Fruit fly (Drosophila melanogaster) Kc167 (cell line): Measurements from ENCODE around the gene aay.

Experiments
- Myc ChIP-seq: fragments of >200 bp; optimal IDR thresholded peaks from 2 replicates; lab custom pipeline; 2017; ENCODE audit warnings: missing external identifiers
- Sin3A ChIP-seq: fragments of >200 bp; optimal IDR thresholded peaks from 2 replicates; lab custom pipeline; 2018; ENCODE audit warnings: missing external identifiers
- h ChIP-seq: fragments of >200 bp; optimal IDR thresholded peaks from 3 replicates; lab custom pipeline; 2018; ENCODE audit warnings: missing external identifiers
- insv ChIP-seq: fragments of >200 bp; optimal IDR thresholded peaks from 3 replicates; lab custom pipeline; 2018; ENCODE audit warnings: missing external identifiers
- psq ChIP-seq: fragments of >200 bp; optimal IDR thresholded peaks from 2 replicates; lab custom pipeline; 2017; ENCODE audit warnings: missing external identifiers
- ttk ChIP-seq: sonication (Bioruptor generic); optimal IDR thresholded peaks from 2 replicates; lab custom pipeline; 2017; ENCODE audit warnings: missing external identifiers

aay gene

DNA sequence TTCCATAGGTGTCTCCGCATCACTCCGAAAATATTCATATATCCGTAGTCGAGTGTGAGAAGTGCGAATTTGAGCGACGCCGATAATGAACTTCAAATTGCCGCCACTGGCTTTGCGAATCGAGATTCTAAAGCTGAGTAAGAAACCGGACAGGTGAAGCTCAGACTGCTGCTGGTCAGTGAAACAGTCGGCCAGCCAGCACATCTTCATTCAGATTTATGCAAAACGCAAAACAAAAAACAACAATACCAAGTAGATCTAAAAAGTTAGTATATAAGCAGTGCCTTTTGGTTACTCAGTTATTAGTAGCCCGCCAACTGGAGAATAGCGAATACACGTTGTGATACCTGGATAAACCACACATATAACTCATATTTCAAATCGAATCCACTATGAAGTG is 18.6 kb upstream of the aay start, which contains the start of gene Cpr67B:
TSS of gene Cpr67B (plus strand) at position 301 of the 400 bp plus-strand sequence.
- TF ChIP-seq insv (lab: Kevin White, UChicago) (no peak), Sin3A (lab: Kevin White, UChicago) (no peak), Myc (lab: Kevin White, UChicago) (no peak)

DNA sequence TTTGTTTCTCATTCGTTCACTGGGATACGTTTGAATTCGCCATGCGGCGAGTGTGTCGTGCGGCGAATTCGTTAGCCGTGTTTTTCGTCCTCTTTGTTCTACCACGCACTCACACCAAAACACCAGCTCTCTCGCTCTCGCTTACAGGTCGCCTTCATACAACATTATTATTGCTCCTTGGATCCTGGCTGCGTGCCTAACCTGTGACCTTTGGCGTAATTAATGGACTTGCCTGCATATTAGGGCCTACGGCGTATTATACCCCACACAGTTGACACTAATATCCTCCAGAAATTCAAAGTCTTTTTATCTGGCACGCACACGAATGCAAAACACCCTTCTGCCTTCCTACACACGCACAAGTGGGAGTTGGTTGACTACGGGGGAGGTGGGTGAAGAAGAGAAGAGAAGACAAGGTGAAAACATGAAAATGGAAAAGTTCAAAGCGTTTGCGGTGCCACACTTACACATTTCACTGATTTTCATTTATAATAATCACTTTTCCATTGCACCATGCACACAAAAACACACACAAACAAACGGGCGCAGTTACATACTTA is 12.9 kb upstream of the aay start:
- TF ChIP-seq Sin3A (lab: Kevin White, UChicago) (no peak), Myc (lab: Kevin White, UChicago) (no peak), ttk (lab: Kevin White, UChicago) (no peak), insv (lab: Kevin White, UChicago) (no peak), h (lab: Kevin White, UChicago) (no peak), psq (lab: Kevin White, UChicago) (no peak)

DNA sequence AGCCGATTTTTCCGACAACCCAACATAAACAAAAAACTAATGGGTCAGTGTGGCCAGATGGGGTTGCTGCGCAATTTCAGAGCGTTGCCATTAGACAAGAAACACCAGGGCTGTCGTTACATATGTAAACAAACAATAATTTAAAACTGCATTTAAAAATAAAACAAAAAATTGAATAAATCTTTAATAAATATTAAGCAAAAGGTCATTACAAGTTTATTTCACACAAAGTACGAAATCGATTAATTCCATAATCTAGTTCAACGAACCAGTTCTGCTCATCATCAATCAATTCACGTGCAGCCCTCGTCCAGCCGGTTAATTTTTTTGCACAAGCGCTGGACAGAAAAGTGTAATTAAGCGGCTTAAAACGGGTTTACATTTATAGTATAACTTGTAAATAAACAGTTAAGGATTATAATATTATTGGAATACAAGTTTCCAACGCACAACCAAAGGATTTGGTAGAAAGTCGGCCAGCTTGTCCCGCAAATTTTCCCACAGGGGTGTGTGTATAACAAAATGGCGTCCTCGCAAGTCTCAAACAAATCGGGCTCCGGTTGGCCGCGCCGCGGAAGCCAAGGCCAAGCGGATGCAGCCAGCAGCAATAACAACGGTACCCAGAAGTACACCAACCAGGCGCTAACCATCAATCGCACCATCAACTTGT is 12.2 kb upstream of the aay start, which contains the start of the genes CG4022 and Cpsf5:
TSS of gene CG4022 (minus strand) at position 79 of the 670 bp plus-strand sequence.
TSS of gene Cpsf5 (plus strand) at position 285 of the 670 bp plus-strand sequence.
- TF ChIP-seq Myc (lab: Kevin White, UChicago) = no peak
- no peak for TF ChIP-seq psq (lab: Kevin White, UChicago)

DNA sequence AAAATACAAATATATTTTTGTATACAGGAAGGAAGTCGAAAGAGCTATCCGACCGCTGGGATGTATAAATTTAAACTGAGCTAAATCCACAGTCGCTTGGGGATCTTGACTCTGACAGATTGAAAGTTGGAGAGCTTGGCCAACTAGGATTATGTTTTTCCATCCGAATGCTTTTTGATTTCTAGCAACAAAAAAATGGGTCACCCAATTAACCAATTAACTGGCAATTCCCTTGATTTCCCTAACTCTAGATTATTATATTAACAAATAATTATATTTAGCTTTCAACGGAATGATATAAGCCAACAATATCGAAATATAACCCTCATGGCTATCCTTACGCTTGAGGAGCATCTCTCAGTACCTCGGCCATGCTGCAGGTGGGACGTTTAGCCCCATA is 5.8 kb upstream of the aay start, which contains the start of gene CG3982:
TSS of gene CG3982 (minus strand) at position 101 of the 400 bp plus-strand sequence.
- TF ChIP-seq psq (lab: Kevin White, UChicago) = no peak
- TF ChIP-seq insv (lab: Kevin White, UChicago) = no peak
- no peak for TF ChIP-seq ttk (lab: Kevin White, UChicago)
- TF ChIP-seq Myc (lab: Kevin White, UChicago) = no peak
- TF ChIP-seq h (lab: Kevin White, UChicago) = no peak
- no peak for TF ChIP-seq Sin3A (lab: Kevin White, UChicago)

DNA sequence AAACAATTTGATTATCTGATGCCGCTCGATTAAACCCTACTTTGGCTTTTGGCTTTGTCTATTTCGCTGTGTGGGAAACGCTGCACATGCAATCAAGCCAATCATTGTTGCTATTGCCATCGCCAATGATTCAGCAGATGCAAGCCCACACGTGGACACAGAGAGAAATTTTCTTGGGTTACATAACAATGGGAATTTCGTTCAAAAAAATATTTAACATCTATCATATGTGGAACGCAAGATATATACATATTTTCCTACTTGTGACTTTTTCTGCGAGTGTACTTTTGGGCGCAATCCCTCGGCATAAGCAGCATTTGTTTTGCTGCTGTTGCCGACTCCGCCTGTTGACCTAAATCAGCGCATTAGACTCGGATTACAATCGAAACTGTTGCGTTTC is 3.7 kb upstream of the aay start:
- TF ChIP-seq insv (lab: Kevin White, UChicago) = no peak
- TF ChIP-seq Sin3A (lab: Kevin White, UChicago) = no peak
- TF ChIP-seq h (lab: Kevin White, UChicago) = no peak
- no peak for TF ChIP-seq psq (lab: Kevin White, UChicago)
- no peak for TF ChIP-seq ttk (lab: Kevin White, UChicago)
- TF ChIP-seq Myc (lab: Kevin White, UChicago) = no peak

DNA sequence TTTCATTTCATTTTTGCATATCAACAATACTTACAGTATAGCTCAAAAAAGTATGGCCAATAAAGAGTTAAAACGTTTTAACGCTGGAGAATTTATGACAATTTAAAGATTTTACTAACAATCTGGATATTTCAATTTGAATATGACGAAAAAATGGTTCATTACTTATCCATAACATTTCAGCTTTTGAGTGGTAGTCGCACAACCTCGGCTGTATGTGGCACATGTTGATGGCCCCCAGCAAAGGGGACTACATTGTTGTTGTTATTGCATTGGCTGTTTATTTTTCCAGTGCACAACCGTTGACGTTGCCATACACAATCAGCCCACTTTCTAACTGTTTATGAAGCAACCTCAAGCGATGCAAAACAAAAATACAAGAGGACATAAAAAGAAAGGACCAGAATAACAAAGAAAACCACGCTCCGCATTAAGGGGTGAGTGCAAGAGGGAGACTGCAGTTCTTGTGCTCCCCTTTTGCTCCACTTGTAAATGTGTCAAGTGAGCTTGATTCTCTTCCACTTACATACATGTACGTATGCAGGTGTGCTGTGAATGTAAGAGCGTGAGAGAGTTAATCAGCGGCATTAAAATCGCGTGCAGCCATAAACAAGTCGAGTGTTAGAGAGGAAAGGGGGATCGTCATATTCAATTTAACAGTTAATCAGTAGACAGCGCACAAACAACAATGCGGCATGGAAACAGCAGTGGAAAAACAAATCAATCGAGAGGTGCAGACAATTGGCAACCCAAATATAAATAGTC is 2.8 kb upstream of the aay start:
- TF ChIP-seq Sin3A (lab: Kevin White, UChicago) (no peak), ttk (lab: Kevin White, UChicago) (no peak), h (lab: Kevin White, UChicago) (no peak), insv (lab: Kevin White, UChicago) (no peak), psq (lab: Kevin White, UChicago) (no peak), Myc (lab: Kevin White, UChicago) (no peak)

DNA sequence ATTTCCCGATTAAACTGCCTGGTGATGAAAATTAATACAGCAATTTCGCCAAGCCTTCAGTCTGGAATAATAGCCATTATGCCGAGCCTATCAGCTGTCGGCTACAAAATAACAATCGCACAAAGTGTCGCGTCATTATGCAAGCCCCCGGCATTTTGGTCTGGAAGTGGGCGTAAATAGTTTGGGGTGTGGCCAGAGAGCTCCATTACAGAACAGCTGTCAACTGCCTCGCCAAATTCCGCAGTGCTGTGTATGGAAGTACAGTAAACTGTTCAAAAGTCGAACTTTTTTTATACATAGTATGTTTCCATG is 2.3 kb upstream of the aay start:
- TF ChIP-seq psq (lab: Kevin White, UChicago) = no peak

DNA sequence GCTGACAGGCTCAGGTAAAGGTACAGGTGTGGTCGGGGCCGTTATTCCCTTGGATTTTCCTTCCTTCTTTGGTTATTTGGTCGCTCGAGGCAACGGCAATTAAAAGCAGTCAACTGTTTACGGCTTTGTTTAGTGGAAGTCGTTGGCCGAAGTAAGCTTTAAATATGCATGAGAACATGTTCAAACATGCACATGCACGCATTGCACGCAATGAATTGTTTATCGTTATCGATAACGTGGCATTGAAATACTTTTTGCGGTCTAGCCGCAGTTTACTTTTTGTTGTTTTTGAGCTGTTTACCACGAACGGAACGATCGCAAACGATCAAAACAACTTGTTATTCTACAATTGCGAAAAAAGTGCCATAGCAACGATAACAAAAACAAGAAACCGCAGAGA is 1.4 kb upstream of the aay start:
- TF ChIP-seq psq (lab: Kevin White, UChicago) (no peak), insv (lab: Kevin White, UChicago) (no peak), h (lab: Kevin White, UChicago) (no peak), ttk (lab: Kevin White, UChicago) (no peak), Sin3A (lab: Kevin White, UChicago) (no peak), Myc (lab: Kevin White, UChicago) (no peak)

DNA sequence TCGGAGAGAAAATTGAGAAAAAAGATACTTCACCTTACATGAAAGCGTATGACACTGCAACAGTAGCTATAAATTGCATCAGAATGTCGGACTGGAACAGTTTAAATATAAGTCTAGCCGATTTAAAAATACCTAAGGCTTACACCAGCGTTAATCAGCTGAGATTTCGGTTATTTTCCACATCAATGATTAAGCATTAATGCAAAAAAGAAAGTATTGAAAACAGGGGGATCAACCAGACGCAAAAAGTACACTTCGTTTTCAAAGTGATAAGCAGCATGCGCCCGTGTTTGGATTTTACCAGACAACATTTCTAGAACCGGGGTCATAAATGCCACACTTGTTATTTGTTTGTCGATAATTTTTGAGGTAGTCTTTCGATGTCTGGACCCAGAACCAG is 918 bp upstream of the aay start:
- TF ChIP-seq Sin3A (lab: Kevin White, UChicago) (no peak), Myc (lab: Kevin White, UChicago) (no peak), ttk (lab: Kevin White, UChicago) (no peak), h (lab: Kevin White, UChicago) (no peak), insv (lab: Kevin White, UChicago) (no peak), psq (lab: Kevin White, UChicago) (no peak)

DNA sequence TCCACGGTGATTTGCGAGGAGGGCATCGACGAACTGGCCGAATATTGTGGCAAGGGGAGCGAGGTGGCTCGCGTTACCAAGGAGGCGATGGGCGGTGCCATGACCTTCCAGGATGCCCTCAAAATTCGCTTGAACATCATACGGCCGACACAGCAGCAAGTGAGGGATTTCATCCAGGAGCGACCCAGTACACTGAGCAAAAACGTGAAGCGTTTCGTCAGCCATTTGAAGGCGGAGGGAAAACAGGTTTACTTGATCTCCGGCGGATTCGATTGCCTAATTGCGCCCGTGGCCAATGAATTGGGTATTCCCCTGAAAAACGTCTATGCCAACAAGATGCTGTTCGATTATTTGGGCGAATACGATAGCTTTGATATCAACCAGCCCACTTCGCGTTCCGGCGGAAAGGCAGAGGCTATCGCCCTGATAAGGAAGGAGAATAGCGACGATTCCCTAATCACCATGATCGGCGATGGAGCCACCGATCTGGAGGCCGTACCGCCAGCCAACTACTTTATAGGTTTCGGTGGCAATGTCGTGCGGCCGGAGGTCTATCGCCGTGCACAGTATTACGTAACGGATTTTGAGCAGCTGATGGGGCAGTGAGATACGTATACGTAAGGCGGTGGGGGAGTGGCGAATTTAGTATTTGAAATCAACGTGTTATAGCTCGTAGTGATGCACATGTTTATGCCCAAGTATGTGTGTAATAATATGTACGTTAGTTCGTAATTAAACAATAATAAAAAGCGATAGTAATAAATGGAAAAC is 889 bp downstream of the aay start:
- TF ChIP-seq Myc (lab: Kevin White, UChicago) (no peak), h (lab: Kevin White, UChicago) (no peak), Sin3A (lab: Kevin White, UChicago) (no peak), ttk (lab: Kevin White, UChicago) (no peak), insv (lab: Kevin White, UChicago) (no peak), psq (lab: Kevin White, UChicago) (no peak)

DNA sequence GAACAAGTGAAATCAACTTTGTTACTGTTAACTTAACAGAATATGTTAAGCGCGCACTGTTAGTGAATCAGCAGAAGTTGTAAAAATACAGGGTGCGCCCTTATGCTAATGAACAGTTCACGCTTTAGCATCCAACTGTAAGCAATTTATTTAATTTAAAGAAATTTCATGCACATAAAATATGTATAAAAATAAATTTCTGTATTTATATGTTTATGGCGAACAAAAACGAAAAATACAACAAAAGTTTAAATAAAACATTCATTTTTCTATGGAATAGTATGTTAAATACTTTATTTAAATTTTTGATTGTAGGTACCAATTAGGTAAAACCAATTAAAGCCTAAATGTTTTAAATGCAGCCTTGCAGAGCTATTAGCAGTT is 1.5 kb downstream of the aay start:
- TF ChIP-seq insv (lab: Kevin White, UChicago) = no peak
- TF ChIP-seq Sin3A (lab: Kevin White, UChicago) = no peak
- no peak for TF ChIP-seq h (lab: Kevin White, UChicago)
- no peak for TF ChIP-seq psq (lab: Kevin White, UChicago)
- TF ChIP-seq Myc (lab: Kevin White, UChicago) = no peak
- no peak for TF ChIP-seq ttk (lab: Kevin White, UChicago)
